Worm (Caenorhabditis elegans) whole organism, L3 larva: ENCODE results near the gene cam-1.

Experiments used
- aly-2 ChIP-seq: fragments of 150-350 bp; optimal IDR thresholded peaks from 2 replicates; lab custom pipeline; 2014; ENCODE audit warnings: missing biosample characterization, missing genetic modification characterization
- ama-1 ChIP-seq: fragments of 150-350 bp; optimal IDR thresholded peaks from 2 replicates; lab custom pipeline; 2018
- ceh-16 ChIP-seq: sonication (generic microtip); optimal IDR thresholded peaks from 2 replicates; lab custom pipeline; 2017; ENCODE audit warnings: missing biosample characterization, missing genetic modification characterization
- ceh-28 ChIP-seq: fragments of 150-350 bp; optimal IDR thresholded peaks from 2 replicates; lab custom pipeline; 2014; ENCODE audit warnings: missing biosample characterization, missing genetic modification reagents, missing genetic modification characterization
- ceh-82 ChIP-seq: fragments of 150-350 bp; optimal IDR thresholded peaks from 2 replicates; lab custom pipeline; 2014; ENCODE audit warnings: missing biosample characterization, missing genetic modification characterization
- egl-5 ChIP-seq: fragments of 150-350 bp; optimal IDR thresholded peaks from 2 replicates; lab custom pipeline; 2017; ENCODE audit warnings: missing biosample characterization, missing genetic modification reagents, missing genetic modification characterization, inconsistent platforms
- elt-1 ChIP-seq: fragments of 150-350 bp; optimal IDR thresholded peaks from 2 replicates; lab custom pipeline; 2014; ENCODE audit warnings: missing biosample characterization, missing genetic modification characterization
- eor-1 ChIP-seq, 2 experiments: fragments of 150-350 bp; optimal IDR thresholded peaks; 2 replicates each; lab custom pipeline; 2014 to 2018; ENCODE audit warnings: missing biosample characterization in 2 of 2, missing genetic modification characterization in 2 of 2
- fkh-10 ChIP-seq: sonication (generic microtip); optimal IDR thresholded peaks from 2 replicates; lab custom pipeline; 2017; ENCODE audit warnings: missing biosample characterization, missing genetic modification reagents, missing genetic modification characterization
- fos-1 ChIP-seq: fragments of 150-350 bp; optimal IDR thresholded peaks from 2 replicates; lab custom pipeline; 2014; ENCODE audit warnings: missing biosample characterization, missing genetic modification characterization
- hmg-11 ChIP-seq: sonication (generic microtip); optimal IDR thresholded peaks from 2 replicates; lab custom pipeline; 2016; ENCODE audit warnings: missing genetic modification characterization, missing compliant biosample characterization
- jun-1 ChIP-seq: fragments of 150-350 bp; optimal IDR thresholded peaks from 2 replicates; lab custom pipeline; 2014; ENCODE audit warnings: missing biosample characterization, missing genetic modification reagents, missing genetic modification characterization
- lin-39 ChIP-seq: fragments of 150-350 bp; optimal IDR thresholded peaks from 2 replicates; lab custom pipeline; 2018; ENCODE audit warnings: missing biosample characterization, missing genetic modification reagents, missing genetic modification characterization
- mml-1 ChIP-seq: fragments of 150-350 bp; sonication (generic microtip); optimal IDR thresholded peaks from 3 replicates; lab custom pipeline; 2014; ENCODE audit warnings: missing biosample characterization, missing genetic modification characterization
- nfya-1 ChIP-seq: sonication (generic microtip); optimal IDR thresholded peaks from 2 replicates; lab custom pipeline; 2017; ENCODE audit warnings: missing genetic modification characterization, mild to moderate bottlenecking, missing compliant biosample characterization, antibody characterized with exemption, moderate library complexity; ENCODE audit not compliant: insufficient read depth
- nhr-11 ChIP-seq: fragments of 150-350 bp; optimal IDR thresholded peaks from 2 replicates; lab custom pipeline; 2014; ENCODE audit warnings: missing biosample characterization, missing genetic modification characterization
- nhr-25 ChIP-seq: sonication (generic microtip); optimal IDR thresholded peaks from 2 replicates; lab custom pipeline; 2017; ENCODE audit warnings: missing biosample characterization, missing genetic modification characterization
- nhr-43 ChIP-seq: sonication (generic microtip); optimal IDR thresholded peaks from 2 replicates; lab custom pipeline; 2016; ENCODE audit warnings: mild to moderate bottlenecking, missing genetic modification characterization, missing compliant biosample characterization; ENCODE audit not compliant: poor library complexity, severe bottlenecking
- nhr-76 ChIP-seq: fragments of 150-350 bp; sonication (generic microtip); optimal IDR thresholded peaks from 5 replicates; lab custom pipeline; 2014; ENCODE audit warnings: missing biosample characterization, missing genetic modification characterization
- nhr-77 ChIP-seq: fragments of 150-350 bp; optimal IDR thresholded peaks from 2 replicates; lab custom pipeline; 2014; ENCODE audit warnings: missing biosample characterization, missing genetic modification characterization
- pqm-1 ChIP-seq: fragments of 150-350 bp; optimal IDR thresholded peaks from 2 replicates; lab custom pipeline; 2017; ENCODE audit warnings: missing biosample characterization, missing genetic modification characterization, inconsistent platforms
- skn-1 ChIP-seq: fragments of 150-350 bp; optimal IDR thresholded peaks from 2 replicates; lab custom pipeline; 2014; ENCODE audit warnings: missing biosample characterization, missing genetic modification characterization
- snpc-4 ChIP-seq: fragments of 150-350 bp; optimal IDR thresholded peaks from 2 replicates; lab custom pipeline; 2014; ENCODE audit warnings: missing biosample characterization, missing genetic modification characterization
- tbx-2 ChIP-seq: sonication (generic microtip); optimal IDR thresholded peaks from 2 replicates; lab custom pipeline; 2016; ENCODE audit warnings: mild to moderate bottlenecking, missing genetic modification characterization, missing compliant biosample characterization
- unc-39 ChIP-seq: sonication (generic microtip); optimal IDR thresholded peaks from 4 replicates; lab custom pipeline; 2017; ENCODE audit warnings: missing biosample characterization, missing genetic modification characterization
- zag-1 ChIP-seq: fragments of 150-350 bp; optimal IDR thresholded peaks from 2 replicates; lab custom pipeline; 2014; ENCODE audit warnings: missing biosample characterization, missing genetic modification characterization
- ztf-11 ChIP-seq: fragments of 150-350 bp; optimal IDR thresholded peaks from 2 replicates; lab custom pipeline; 2014; ENCODE audit warnings: missing biosample characterization, missing genetic modification characterization
- ztf-4 ChIP-seq: fragments of 150-350 bp; optimal IDR thresholded peaks from 2 replicates; lab custom pipeline; 2014; ENCODE audit warnings: missing biosample characterization, missing genetic modification characterization

Gene cam-1

ce11 chrII:9266252-9266651 lies 43.9 kb downstream of the cam-1 start:
- TF ChIP-seq nhr-77 (no peak), ceh-82 (no peak), ama-1 (no peak), fkh-10 (GFP tag; lab: Kevin White, UChicago) (no peak), fos-1 (tag; lab: Kevin White, UChicago) (no peak), ceh-28 (tag; lab: Kevin White, UChicago) (no peak), jun-1 (tag; lab: Kevin White, UChicago) (no peak), eor-1 (tag; optimal IDR thresholded peaks at IDR 0.05; lab: Kevin White, UChicago) (no peak), unc-39 (no peak), zag-1 (tag; lab: Kevin White, UChicago) (no peak), pqm-1 (tag; lab: Kevin White, UChicago) (no peak), ceh-16 (tag; lab: Kevin White, UChicago) (no peak), lin-39 (tag; lab: Kevin White, UChicago) (no peak)

ce11 chrII:9265705-9266104 lies 44.4 kb downstream of the cam-1 start:
- TF ChIP-seq nhr-11 (tag; lab: Kevin White, UChicago) (no peak), jun-1 (tag; lab: Kevin White, UChicago) (no peak), skn-1 (tag; lab: Kevin White, UChicago) (no peak), hmg-11 (tag; lab: Kevin White, UChicago) (no peak), ceh-82 (no peak), ztf-4 (tag; lab: Kevin White, UChicago) (no peak), mml-1 (tag; lab: Kevin White, UChicago) (no peak), fkh-10 (GFP tag; lab: Kevin White, UChicago) (no peak)

ce11 chrII:9264689-9265278 lies 45.3 kb downstream of the cam-1 start:
- TF ChIP-seq ceh-28 (tag; lab: Kevin White, UChicago) (no peak), nfya-1 (tag; lab: Kevin White, UChicago) (peak; percentile 64), egl-5 (tag; lab: Kevin White, UChicago) (peak; percentile 82), lin-39 (tag; lab: Kevin White, UChicago) (peak; percentile 82), elt-1 (tag; lab: Kevin White, UChicago) (peak; percentile 50)

- TF ChIP-seq nhr-43 (tag; lab: Kevin White, UChicago) (no peak), egl-5 (tag; lab: Kevin White, UChicago) (peak; percentile 32), aly-2 (tag; lab: Kevin White, UChicago) (no peak), hmg-11 (tag; lab: Kevin White, UChicago) (no peak), nhr-11 (tag; lab: Kevin White, UChicago) (peak; percentile 27), skn-1 (tag; lab: Kevin White, UChicago) (peak; percentile 37), ztf-4 (tag; lab: Kevin White, UChicago) (no peak)
Measured at ce11 chrII:9263784-9264183, 46.3 kb downstream of the cam-1 start.

ce11 chrII:9262845-9263402 lies 47.2 kb downstream of the cam-1 start:
- no peak for TF ChIP-seq jun-1 (tag; lab: Kevin White, UChicago)

- TF ChIP-seq unc-39 (no peak), aly-2 (tag; lab: Kevin White, UChicago) (no peak), nhr-76 (tag; lab: Kevin White, UChicago) (no peak), lin-39 (tag; lab: Kevin White, UChicago) (peak; percentile 59), tbx-2 (tag; lab: Kevin White, UChicago) (no peak), elt-1 (tag; lab: Kevin White, UChicago) (peak; percentile 2), ama-1 (peak; percentile 18), ztf-11 (tag; lab: Kevin White, UChicago) (no peak), nfya-1 (tag; lab: Kevin White, UChicago) (peak; percentile 34)
Measured at ce11 chrII:9261931-9262562, 48.1 kb downstream of the cam-1 start, which contains the start of gene aqp-2. aqp-2 (minus strand) TSS chrII:9261981.

ce11 chrII:9261403-9261802 lies 48.7 kb downstream of the cam-1 start:
- TF ChIP-seq nhr-25 (no peak), lin-39 (tag; lab: Kevin White, UChicago) (peak; percentile 52), snpc-4 (tag; lab: Kevin White, UChicago) (no peak), elt-1 (tag; lab: Kevin White, UChicago) (no peak)
